Worm (Caenorhabditis elegans) whole organism, L1 larva: ENCODE data around the gene pals-23.

Experiments used
- elt-3 ChIP-seq, 6 experiments: fragments of 150-350 bp in 1 of 6; sonication (generic microtip); optimal IDR thresholded peaks; 2 replicates each; lab custom pipeline; 2017 to 2018; ENCODE audit warnings: missing biosample characterization in 6 of 6, missing genetic modification characterization in 6 of 6, inconsistent platforms in 1 of 6
- ets-5 ChIP-seq: fragments of 200-800 bp; sonication (Bioruptor generic); IDR thresholded peaks from 2 replicates; pipeline ENCODE4 v1.3.6; 2022; ENCODE audit warnings: missing genetic modification characterization, missing compliant biosample characterization
- fkh-4 ChIP-seq: sonication (generic microtip); optimal IDR thresholded peaks from 2 replicates; lab custom pipeline; 2016; ENCODE audit warnings: missing compliant biosample characterization, missing genetic modification characterization, borderline replicate concordance
- fos-1 ChIP-seq: fragments of 150-350 bp; optimal IDR thresholded peaks from 2 replicates; lab custom pipeline; 2014; ENCODE audit warnings: missing biosample characterization, missing genetic modification characterization
- tbx-2 ChIP-seq: sonication (generic microtip); optimal IDR thresholded peaks from 2 replicates; lab custom pipeline; 2016; ENCODE audit warnings: missing genetic modification characterization, missing compliant biosample characterization

ce11 chrIII:173501-173900 lies 48.9 kb downstream of the pals-23 start, which contains the start of gene F40G9.19:
- TF ChIP-seq ets-5 (no peak), fkh-4 (tag; lab: Kevin White, UChicago) (no peak), fos-1 (no peak), elt-3 (tag; optimal IDR thresholded peaks at IDR 0.05; lab: Kevin White, UChicago) (no peak), tbx-2 (tag; lab: Kevin White, UChicago) (no peak)
